Fruit fly (Drosophila melanogaster): Measurements from ENCODE around the gene Ccdc85.

The Ccdc85 gene

DNA sequence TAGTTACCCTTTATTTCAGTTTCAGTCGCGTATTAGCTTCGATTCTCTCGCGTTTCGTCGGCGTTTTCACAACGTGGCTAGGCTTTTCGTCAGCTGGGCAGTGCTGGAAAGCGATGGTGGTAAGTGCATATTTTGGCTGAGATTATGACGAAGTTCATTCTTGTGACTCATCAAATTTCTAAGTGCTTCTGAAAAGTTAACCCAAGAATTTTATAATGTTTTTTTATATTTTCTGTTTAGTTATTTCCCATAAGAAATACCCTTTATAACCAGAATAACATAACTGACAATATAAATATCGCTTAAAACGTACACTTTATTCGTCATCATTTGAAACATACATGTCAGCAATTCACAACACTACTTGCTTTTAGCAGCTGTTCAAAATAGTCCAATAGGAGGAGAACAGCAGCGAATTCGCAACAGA, 38.1 kb downstream of the Ccdc85 start, which contains the start of the genes CG17260 and SerRS (continued):
- peak; percentile 91 for TF ChIP-seq CG10543 (GFP tag; optimal IDR thresholded peaks at IDR 0.05)
- peak; percentile 88 for TF ChIP-seq CG11247 (GFP tag; IDR thresholded peaks at IDR 0.05)
- peak; percentile 93 for TF ChIP-seq CG18599 (GFP tag; optimal IDR thresholded peaks at IDR 0.05)
- peak; percentile 89 for TF ChIP-seq croc (GFP tag; conservative IDR thresholded peaks at IDR 0.05)
- TF ChIP-seq Hand (GFP tag; optimal IDR thresholded peaks at IDR 0.05): peak; percentile 26
- TF ChIP-seq rib (GFP tag; IDR thresholded peaks at IDR 0.05): peak; percentile 88
- TF ChIP-seq C15 (GFP tag; IDR thresholded peaks at IDR 0.05): peak; percentile 79; the same call in 2 of the 3 replicates
- peak; percentile 77 for TF ChIP-seq CG33557 (GFP tag; optimal IDR thresholded peaks at IDR 0.05)
- TF ChIP-seq crp (GFP tag; optimal IDR thresholded peaks at IDR 0.05): peak; percentile 76 to 96
- TF ChIP-seq CG17361 (GFP tag; IDR thresholded peaks at IDR 0.05): peak; percentile 96
- TF ChIP-seq CG34224 (GFP tag; IDR thresholded peaks at IDR 0.05; ENCODE audit: partially characterized antibody): 0 out of 3 replicates have a peak, but pooled peaks have one; percentile 36
- peak; percentile 73 for TF ChIP-seq stwl (tag; optimal IDR thresholded peaks at IDR 0.05)
- peak; percentile 93 for TF ChIP-seq slou (GFP tag; optimal IDR thresholded peaks at IDR 0.05)
- peak; percentile 80 for TF ChIP-seq schlank (tag; optimal IDR thresholded peaks at IDR 0.05)
- peak; percentile 50 for TF ChIP-seq hbn (GFP tag; IDR thresholded peaks at IDR 0.05; ENCODE audit: partially characterized antibody)
- TF ChIP-seq CG2116 (GFP tag; optimal IDR thresholded peaks at IDR 0.05): peak; percentile 79
- peak; percentile 86 for TF ChIP-seq Nf-YC (tag; optimal IDR thresholded peaks at IDR 0.05)
- peak; percentile 94 for TF ChIP-seq sisA (GFP tag; IDR thresholded peaks at IDR 0.05)
- TF ChIP-seq CG6254 (GFP tag; optimal IDR thresholded peaks at IDR 0.05): peak; percentile 65
- TF ChIP-seq CG30020 (tag; optimal IDR thresholded peaks at IDR 0.05): peak; percentile 77
- TF ChIP-seq ash1 (GFP tag; optimal IDR thresholded peaks at IDR 0.05): peak; percentile 8
- peak; percentile 93 for TF ChIP-seq CG13775 (GFP tag; optimal IDR thresholded peaks at IDR 0.05)
- peak; percentile 82 for TF ChIP-seq Myb (GFP tag; optimal IDR thresholded peaks at IDR 0.05)
- peak; percentile 85 for TF ChIP-seq disco-r (GFP tag; optimal IDR thresholded peaks at IDR 0.05)
- peak; percentile 95 for TF ChIP-seq CG9817 (tag; optimal IDR thresholded peaks at IDR 0.05)
- peak; percentile 84 for TF ChIP-seq ems (GFP tag; optimal IDR thresholded peaks at IDR 0.05)
- TF ChIP-seq CG17568 (GFP tag; optimal IDR thresholded peaks at IDR 0.05): no peak
- TF ChIP-seq CoRest (tag; optimal IDR thresholded peaks at IDR 0.05): peak; percentile 95
- peak; percentile 98 for TF ChIP-seq CG9932 (GFP tag; IDR thresholded peaks at IDR 0.05)
- TF ChIP-seq CG4282 (GFP tag; optimal IDR thresholded peaks at IDR 0.05): peak; percentile 54
- peak; percentile 89 for TF ChIP-seq Bdp1 (GFP tag; optimal IDR thresholded peaks at IDR 0.05)
- TF ChIP-seq Scr (GFP tag; IDR thresholded peaks at IDR 0.05; ENCODE audit: partially characterized antibody): peak; percentile 67
- peak; percentile 80 for TF ChIP-seq D19B (GFP tag; optimal IDR thresholded peaks at IDR 0.05)
- TF ChIP-seq CG17359 (tag; optimal IDR thresholded peaks at IDR 0.05): peak; percentile 90
- TF ChIP-seq chn (GFP tag; optimal IDR thresholded peaks at IDR 0.05): peak; percentile 95
- peak; percentile 86 for TF ChIP-seq stc (GFP tag; IDR thresholded peaks at IDR 0.05)
- TF ChIP-seq CG8478 (optimal IDR thresholded peaks at IDR 0.05): no peak
- peak; percentile 90 for TF ChIP-seq bcd (GFP tag; optimal IDR thresholded peaks at IDR 0.05)
- TF ChIP-seq HLH54F (GFP tag; optimal IDR thresholded peaks at IDR 0.05): peak; percentile 97
- TF ChIP-seq hkb (optimal IDR thresholded peaks at IDR 0.05): peak; percentile 58
- TF ChIP-seq hkb (GFP tag; IDR thresholded peaks at IDR 0.05): peak; percentile 87
- TF ChIP-seq dpn (GFP tag; optimal IDR thresholded peaks at IDR 0.05): peak; percentile 95 to 96
- peak; percentile 91 for TF ChIP-seq Atf-2 (GFP tag; optimal IDR thresholded peaks at IDR 0.05)
- peak; percentile 83 for TF ChIP-seq CG14050 (GFP tag; IDR thresholded peaks at IDR 0.05)
- TF ChIP-seq CG18476 (GFP tag; optimal IDR thresholded peaks at IDR 0.05): peak; percentile 94
- TF ChIP-seq Camta (GFP tag; optimal IDR thresholded peaks at IDR 0.05): peak; percentile 77
- peak; percentile 80 for TF ChIP-seq emc (GFP tag; optimal IDR thresholded peaks at IDR 0.05)
- TF ChIP-seq CG4707 (GFP tag; optimal IDR thresholded peaks at IDR 0.05): no peak
- TF ChIP-seq dmrt11E (tag; optimal IDR thresholded peaks at IDR 0.05): peak; percentile 85
- TF ChIP-seq ase (GFP tag; IDR thresholded peaks at IDR 0.05): peak; percentile 92
- peak; percentile 17 for TF ChIP-seq CG9797 (GFP tag; optimal IDR thresholded peaks at IDR 0.05)

Data from whole organism, embryonic.